Worm (Caenorhabditis elegans) whole organism, midembryonic: ENCODE measurements around the gene F35C8.8.

Experiments
- cog-1 ChIP-seq: sonication (generic microtip); optimal IDR thresholded peaks from 2 replicates; lab custom pipeline; 2016; ENCODE audit warnings: missing genetic modification characterization, missing compliant biosample characterization
- med-1 ChIP-seq: sonication (generic microtip); optimal IDR thresholded peaks from 2 replicates; lab custom pipeline; 2017; ENCODE audit warnings: missing genetic modification characterization, mild to moderate bottlenecking, missing compliant biosample characterization, antibody characterized with exemption, missing genetic modification reagents; ENCODE audit not compliant: insufficient read depth
- ref-1 ChIP-seq: fragments of 200-800 bp; sonication (Bioruptor generic); conservative IDR thresholded peaks from 2 replicates; pipeline ENCODE4 v1.3.6; 2022; ENCODE audit warnings: missing genetic modification reagents, missing genetic modification characterization, missing compliant biosample characterization
- ztf-23 ChIP-seq: fragments of 200-800 bp; sonication (Bioruptor generic); IDR thresholded peaks from 2 replicates; pipeline ENCODE4 v1.3.6; 2022; ENCODE audit warnings: missing genetic modification reagents, missing genetic modification characterization, missing compliant biosample characterization

ce11 chrX:5342007-5342406 lies 30.4 kb downstream of the F35C8.8 start, which contains the start of gene C26B9.7:
- no peak for TF ChIP-seq ztf-23 (GFP tag; lab: Robert Waterston, UW)
- TF ChIP-seq med-1 (GFP tag; lab: Kevin White, UChicago) = no peak
- no peak for TF ChIP-seq ref-1 (GFP tag; lab: Robert Waterston, UW)
- no peak for TF ChIP-seq cog-1 (tag; lab: Kevin White, UChicago)
